Worm (Caenorhabditis elegans): ENCODE data around the gene nhr-93.

- TF ChIP-seq sox-4 (tag; optimal IDR thresholded peaks at IDR 0.05) (no peak), ceh-22 (tag; optimal IDR thresholded peaks at IDR 0.05) (no peak), F13H6.1 (tag; optimal IDR thresholded peaks at IDR 0.05) (no peak), nhr-11 (tag; optimal IDR thresholded peaks at IDR 0.05) (no peak), K02D7.2 (tag; optimal IDR thresholded peaks at IDR 0.05) (no peak), ama-1 (optimal IDR thresholded peaks at IDR 0.05) (no peak), ceh-18 (tag; optimal IDR thresholded peaks at IDR 0.05) (no peak), Y22D7AL.16 (tag; optimal IDR thresholded peaks at IDR 0.05) (no peak), K09A11.1 (tag; optimal IDR thresholded peaks at IDR 0.05; ENCODE audit: insufficient read depth) (no peak), pha-4 (tag; optimal IDR thresholded peaks at IDR 0.05) (no peak), lim-6 (tag; optimal IDR thresholded peaks at IDR 0.05) (no peak), ztf-16 (tag; optimal IDR thresholded peaks at IDR 0.05) (no peak), fax-1 (tag; optimal IDR thresholded peaks at IDR 0.05) (no peak)
Observed at ce11 chrV:3512381-3512780, 25.8 kb downstream of the nhr-93 start, which contains the start of gene str-226.
